Worm (Caenorhabditis elegans) whole organism, early embryonic: ENCODE data around the gene clec-182.

Experiments used
- B0310.2 ChIP-seq: sonication (generic microtip); optimal IDR thresholded peaks from 2 replicates; lab custom pipeline; 2016; ENCODE audit warnings: mild to moderate bottlenecking, missing genetic modification characterization, missing compliant biosample characterization
- F13C5.2 ChIP-seq: sonication (generic microtip); optimal IDR thresholded peaks from 2 replicates; lab custom pipeline; 2017; ENCODE audit warnings: mild to moderate bottlenecking, missing genetic modification characterization, inconsistent platforms, missing compliant biosample characterization
- aly-1 ChIP-seq: sonication (generic microtip); optimal IDR thresholded peaks from 2 replicates; lab custom pipeline; 2016; ENCODE audit warnings: missing genetic modification characterization, missing compliant biosample characterization
- ama-1 ChIP-seq: fragments of 150-350 bp; optimal IDR thresholded peaks from 2 replicates; lab custom pipeline; 2014
- ceh-13 ChIP-seq: fragments of 200-800 bp; sonication (Bioruptor generic); optimal IDR thresholded peaks from 2 replicates; lab custom pipeline; 2018; ENCODE audit warnings: mild to moderate bottlenecking, missing genetic modification characterization, missing compliant biosample characterization
- ceh-36 ChIP-seq: sonication (generic microtip); optimal IDR thresholded peaks from 2 replicates; lab custom pipeline; 2016; ENCODE audit warnings: missing genetic modification characterization, inconsistent platforms, missing compliant biosample characterization
- ets-7 ChIP-seq: sonication (generic microtip); optimal IDR thresholded peaks from 2 replicates; lab custom pipeline; 2016; ENCODE audit warnings: missing genotype, missing genetic modification characterization, missing compliant biosample characterization
- flt-1 ChIP-seq: fragments of 200-800 bp; sonication (Bioruptor generic); IDR thresholded peaks from 2 replicates; pipeline ENCODE4 v1.3.6; 2022; ENCODE audit warnings: missing genetic modification characterization, missing compliant biosample characterization
- hmbx-1 ChIP-seq: sonication (generic microtip); optimal IDR thresholded peaks from 2 replicates; lab custom pipeline; 2016; ENCODE audit warnings: mild to moderate bottlenecking, missing genetic modification characterization, missing compliant biosample characterization
- hmg-4 ChIP-seq: fragments of 200-800 bp; sonication (Bioruptor generic); optimal IDR thresholded peaks from 2 replicates; lab custom pipeline; 2018; ENCODE audit warnings: mild to moderate bottlenecking, missing genetic modification characterization, missing compliant biosample characterization
- hnd-1 ChIP-seq: sonication (generic microtip); optimal IDR thresholded peaks from 2 replicates; lab custom pipeline; 2016; ENCODE audit warnings: missing genetic modification characterization, missing compliant biosample characterization
- pes-1 ChIP-seq: fragments of 200-800 bp; sonication (Bioruptor generic); IDR thresholded peaks from 2 replicates; pipeline ENCODE4 v1.3.6; 2022; ENCODE audit warnings: missing genetic modification reagents, missing genetic modification characterization, missing compliant biosample characterization
- scrt-1 ChIP-seq: fragments of 200-800 bp; sonication (Bioruptor generic); IDR thresholded peaks from 2 replicates; pipeline ENCODE4 v1.3.6; 2022; ENCODE audit warnings: missing genetic modification characterization, missing compliant biosample characterization
- sea-1 ChIP-seq: fragments of 200-800 bp; sonication (Bioruptor generic); conservative IDR thresholded peaks from 2 replicates; pipeline ENCODE4 v1.3.6; 2022; ENCODE audit warnings: missing genetic modification characterization, missing compliant biosample characterization
- tbx-11 ChIP-seq: fragments of 200-800 bp; sonication (Bioruptor generic); IDR thresholded peaks from 2 replicates; pipeline ENCODE4 v1.3.6; 2022; ENCODE audit warnings: missing genetic modification characterization, missing compliant biosample characterization
- tbx-37 ChIP-seq: fragments of 200-800 bp; sonication (Bioruptor generic); conservative IDR thresholded peaks from 2 replicates; pipeline ENCODE4 v1.3.6; 2022; ENCODE audit warnings: missing genetic modification reagents, missing genetic modification characterization, missing compliant biosample characterization
- tra-4 ChIP-seq: sonication (generic microtip); optimal IDR thresholded peaks from 2 replicates; lab custom pipeline; 2017; ENCODE audit warnings: missing genetic modification characterization, missing compliant biosample characterization

Gene clec-182

DNA sequence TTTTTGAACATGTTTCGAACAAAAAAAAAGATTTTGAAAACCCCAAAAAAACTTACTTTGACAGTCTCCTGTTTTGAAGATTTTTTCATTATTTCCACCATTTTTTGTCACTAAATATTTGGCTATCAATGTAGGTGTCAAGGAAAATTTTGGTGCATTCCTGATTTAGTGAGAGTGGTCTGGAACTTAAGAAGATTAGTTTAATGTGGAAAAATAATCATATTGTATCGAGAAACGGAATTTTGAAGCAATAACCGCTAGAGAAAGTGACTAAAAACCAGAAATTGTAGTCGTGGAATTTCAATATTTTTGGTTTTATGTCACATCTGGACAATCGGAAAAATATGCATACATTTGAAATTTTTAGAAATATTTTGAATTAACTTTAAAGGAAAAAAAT lies 36.3 kb downstream of the clec-182 start, which contains the start of the genes F20C5.11 and klp-11:
Gene F20C5.11, minus strand, starts transcription at position 101 of the 400 bp plus-strand sequence.
Gene klp-11, minus strand, starts transcription at position 171 of the 400 bp plus-strand sequence.
- TF ChIP-seq ets-7 (tag; lab: Kevin White, UChicago) (no peak), hmg-4 (GFP tag; lab: Kevin White, UChicago) (no peak), scrt-1 (no peak), tbx-37 (no peak), ceh-36 (tag; lab: Kevin White, UChicago) (no peak), tbx-11 (GFP tag; lab: Robert Waterston, UW) (no peak), sea-1 (no peak), tra-4 (tag; lab: Kevin White, UChicago) (no peak), F13C5.2 (tag; lab: Kevin White, UChicago) (no peak), B0310.2 (tag; lab: Kevin White, UChicago) (no peak), pes-1 (GFP tag; lab: Robert Waterston, UW) (no peak), aly-1 (tag; lab: Kevin White, UChicago) (no peak), ceh-13 (GFP tag; lab: Kevin White, UChicago) (no peak)

DNA sequence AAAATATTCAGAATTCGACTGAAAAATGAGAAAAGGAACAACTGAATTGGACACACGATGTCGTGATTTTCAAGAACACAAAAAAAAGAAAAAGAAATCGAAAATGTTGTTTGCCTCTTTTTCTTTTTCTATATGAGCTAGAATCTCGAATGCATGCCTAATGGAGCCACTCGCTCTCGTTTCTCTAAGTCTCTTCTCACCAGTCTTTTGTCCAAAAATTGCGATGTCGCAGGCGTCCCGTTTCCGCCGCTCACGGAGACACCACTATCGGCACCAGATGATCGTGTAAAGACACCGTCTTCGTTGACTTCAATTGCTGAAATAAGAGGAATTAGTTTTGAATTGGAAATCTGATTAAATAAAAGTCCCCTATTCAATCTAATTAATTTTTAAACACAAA lies 39.5 kb downstream of the clec-182 start:
- TF ChIP-seq aly-1 (tag; lab: Kevin White, UChicago) (no peak), ama-1 (no peak), pes-1 (GFP tag; lab: Robert Waterston, UW) (no peak), tbx-11 (GFP tag; lab: Robert Waterston, UW) (no peak), ets-7 (tag; lab: Kevin White, UChicago) (no peak), hnd-1 (no peak), sea-1 (no peak), hmg-4 (GFP tag; lab: Kevin White, UChicago) (no peak), tbx-37 (no peak), F13C5.2 (tag; lab: Kevin White, UChicago) (no peak), ceh-36 (tag; lab: Kevin White, UChicago) (no peak), B0310.2 (tag; lab: Kevin White, UChicago) (no peak), hmbx-1 (tag; lab: Kevin White, UChicago) (no peak), scrt-1 (no peak), ceh-13 (GFP tag; lab: Kevin White, UChicago) (no peak), flt-1 (GFP tag; lab: Robert Waterston, UW) (no peak), tra-4 (tag; lab: Kevin White, UChicago) (no peak)

DNA sequence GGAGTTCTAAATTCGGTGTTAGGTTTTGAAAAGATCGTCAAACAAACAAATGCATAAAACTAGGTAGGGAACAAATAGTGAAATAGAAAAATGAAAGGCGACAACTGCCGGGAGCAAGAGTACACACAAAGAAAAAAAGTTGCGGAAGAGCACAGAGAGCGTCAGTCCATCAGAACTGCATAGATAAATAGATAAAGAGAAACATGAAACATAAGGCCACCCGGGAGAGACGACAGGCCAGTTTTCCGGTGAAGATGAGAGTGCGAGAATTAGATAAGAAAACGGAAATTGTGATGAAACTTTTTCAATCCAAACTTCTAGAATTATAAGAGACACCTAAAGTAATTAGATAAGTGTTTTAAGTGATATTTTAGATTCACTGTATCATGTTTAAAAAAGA lies 40.4 kb downstream of the clec-182 start:
- no peak for TF ChIP-seq tbx-37
- no peak for TF ChIP-seq B0310.2 (tag; lab: Kevin White, UChicago)

DNA sequence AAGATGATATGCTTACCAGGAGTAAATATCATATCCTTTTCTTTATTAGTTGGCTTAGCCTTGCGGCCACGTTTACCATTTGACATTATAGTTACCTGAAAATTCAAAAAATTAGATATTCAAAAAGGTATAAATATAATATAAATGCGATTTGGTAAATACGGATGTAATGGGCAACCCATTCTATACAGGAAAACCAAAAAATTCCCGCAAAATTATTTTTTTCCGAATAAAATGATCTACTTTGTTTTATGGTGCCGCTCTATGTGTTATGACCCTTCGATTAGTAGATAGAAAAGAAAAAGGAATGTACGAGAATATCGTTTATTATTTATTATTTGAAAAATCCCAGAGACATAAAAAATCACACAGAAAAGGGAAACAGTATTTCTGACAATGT lies 43.4 kb downstream of the clec-182 start, which contains the start of gene elli-1:
Gene elli-1, minus strand, starts transcription at position 101 of the 400 bp plus-strand sequence.
- TF ChIP-seq tra-4 (tag; lab: Kevin White, UChicago) (no peak), pes-1 (GFP tag; lab: Robert Waterston, UW) (no peak), tbx-37 (no peak), ceh-36 (tag; lab: Kevin White, UChicago) (no peak), flt-1 (GFP tag; lab: Robert Waterston, UW) (no peak), hnd-1 (no peak), ets-7 (tag; lab: Kevin White, UChicago) (no peak), tbx-11 (GFP tag; lab: Robert Waterston, UW) (no peak), hmbx-1 (tag; lab: Kevin White, UChicago) (no peak), F13C5.2 (tag; lab: Kevin White, UChicago) (no peak), aly-1 (tag; lab: Kevin White, UChicago) (no peak), scrt-1 (no peak), hmg-4 (GFP tag; lab: Kevin White, UChicago) (no peak), sea-1 (no peak), ceh-13 (GFP tag; lab: Kevin White, UChicago) (no peak), B0310.2 (tag; lab: Kevin White, UChicago) (no peak), ama-1 (no peak)

DNA sequence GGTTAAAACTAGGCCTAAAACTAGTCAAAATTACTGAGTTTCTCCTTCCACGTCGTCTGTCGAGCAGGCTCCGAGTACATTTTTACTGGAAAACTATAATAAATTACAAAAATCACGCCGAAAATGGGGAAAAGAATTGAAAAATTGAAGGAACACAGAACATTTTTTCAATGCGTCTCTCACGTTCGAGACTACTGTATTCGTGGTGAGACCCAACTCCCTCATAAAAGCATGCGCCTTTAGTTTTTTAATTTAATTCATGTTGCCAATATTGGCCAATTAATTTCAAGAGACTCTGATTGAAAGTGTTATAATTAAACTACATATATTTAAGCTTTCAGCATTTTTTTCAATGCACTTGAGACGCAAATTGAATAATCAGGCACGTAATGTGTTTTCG lies 44.0 kb downstream of the clec-182 start:
- TF ChIP-seq ceh-36 (tag; lab: Kevin White, UChicago) = no peak
- TF ChIP-seq pes-1 (GFP tag; lab: Robert Waterston, UW) = no peak
- TF ChIP-seq F13C5.2 (tag; lab: Kevin White, UChicago) = no peak
- TF ChIP-seq aly-1 (tag; lab: Kevin White, UChicago) = no peak
- no peak for TF ChIP-seq sea-1
- TF ChIP-seq tra-4 (tag; lab: Kevin White, UChicago) = no peak
- no peak for TF ChIP-seq B0310.2 (tag; lab: Kevin White, UChicago)
- no peak for TF ChIP-seq hmbx-1 (tag; lab: Kevin White, UChicago)
- no peak for TF ChIP-seq ets-7 (tag; lab: Kevin White, UChicago)
- no peak for TF ChIP-seq tbx-11 (GFP tag; lab: Robert Waterston, UW)
- no peak for TF ChIP-seq flt-1 (GFP tag; lab: Robert Waterston, UW)

DNA sequence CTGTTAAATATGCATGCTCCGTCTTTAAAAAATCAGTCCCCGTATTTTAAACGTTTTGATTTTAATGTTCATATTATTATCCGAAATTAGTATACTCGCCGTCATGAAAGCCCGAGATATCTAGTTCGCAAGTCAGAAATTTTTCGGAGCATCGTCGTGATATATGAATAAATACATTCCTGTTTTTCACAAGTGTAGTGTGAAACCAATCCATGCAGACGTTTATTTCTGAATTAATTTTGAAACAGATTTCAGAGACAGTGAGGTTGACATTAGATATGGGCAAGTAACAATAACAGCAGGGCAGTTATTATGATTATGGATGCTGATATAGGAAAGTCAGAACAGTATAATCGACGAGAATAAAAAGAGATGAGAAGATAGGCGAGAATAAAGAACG lies 45.7 kb downstream of the clec-182 start:
- TF ChIP-seq pes-1 (GFP tag; lab: Robert Waterston, UW) (no peak), tbx-11 (GFP tag; lab: Robert Waterston, UW) (no peak), hnd-1 (no peak), ceh-36 (tag; lab: Kevin White, UChicago) (no peak), aly-1 (tag; lab: Kevin White, UChicago) (no peak), flt-1 (GFP tag; lab: Robert Waterston, UW) (no peak), ama-1 (no peak), tra-4 (tag; lab: Kevin White, UChicago) (no peak), ets-7 (tag; lab: Kevin White, UChicago) (no peak)

DNA sequence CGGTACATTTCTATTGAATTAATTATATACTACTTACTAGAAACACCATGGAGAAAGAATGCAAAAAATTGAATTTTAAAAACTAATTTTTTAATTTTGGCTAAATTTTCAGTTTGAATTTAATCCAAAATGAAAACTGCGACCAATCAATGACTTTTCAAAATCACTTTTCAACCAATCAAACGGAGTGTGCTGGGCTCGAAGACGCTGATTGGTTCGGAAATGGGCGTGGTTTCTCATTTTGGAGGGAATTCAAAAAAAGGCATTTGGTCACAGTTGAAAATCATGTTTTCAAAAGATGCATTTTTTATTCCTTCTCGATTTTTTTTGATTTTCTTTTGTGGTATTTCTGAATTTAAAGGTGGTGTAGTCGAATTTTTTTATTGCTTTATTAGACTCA lies 49.2 kb downstream of the clec-182 start:
- no peak for TF ChIP-seq pes-1 (GFP tag; lab: Robert Waterston, UW)
- no peak for TF ChIP-seq tbx-11 (GFP tag; lab: Robert Waterston, UW)
- TF ChIP-seq ama-1 = no peak
- TF ChIP-seq hmg-4 (GFP tag; lab: Kevin White, UChicago) = no peak
- no peak for TF ChIP-seq hnd-1
- TF ChIP-seq aly-1 (tag; lab: Kevin White, UChicago) = no peak
